Worm (Caenorhabditis elegans) whole organism, L2 larva: ENCODE results near the gene F01D5.8.

Source experiments
- C34F6.9 ChIP-seq: fragments of 150-350 bp; optimal IDR thresholded peaks from 2 replicates; lab custom pipeline; 2014; ENCODE audit warnings: missing biosample characterization, missing genetic modification characterization
- F13H6.1 ChIP-seq: sonication (generic microtip); optimal IDR thresholded peaks from 2 replicates; lab custom pipeline; 2016; ENCODE audit warnings: missing genetic modification characterization, missing compliant biosample characterization
- R02D3.7 ChIP-seq: fragments of 150-350 bp; optimal IDR thresholded peaks from 2 replicates; lab custom pipeline; 2014; ENCODE audit warnings: missing biosample characterization, missing genetic modification characterization
- Y55F3AM.14 ChIP-seq: fragments of 200-800 bp; sonication (Bioruptor generic); optimal IDR thresholded peaks from 2 replicates; lab custom pipeline; 2018; ENCODE audit warnings: mild to moderate bottlenecking, missing genetic modification characterization, missing compliant biosample characterization
- ama-1 ChIP-seq: fragments of 150-350 bp; optimal IDR thresholded peaks from 2 replicates; lab custom pipeline; 2018; ENCODE audit warnings: inconsistent platforms
- blmp-1 ChIP-seq: sonication (generic microtip); optimal IDR thresholded peaks from 2 replicates; lab custom pipeline; 2017; ENCODE audit warnings: missing genetic modification characterization, mild to moderate bottlenecking, missing compliant biosample characterization, antibody characterized with exemption, moderate library complexity; ENCODE audit not compliant: insufficient read depth
- ceh-16 ChIP-seq: fragments of 150-350 bp; optimal IDR thresholded peaks from 2 replicates; lab custom pipeline; 2014; ENCODE audit warnings: missing biosample characterization, missing genetic modification characterization
- crh-2 ChIP-seq: sonication (generic microtip); optimal IDR thresholded peaks from 2 replicates; lab custom pipeline; 2017; ENCODE audit warnings: missing biosample characterization, missing genetic modification characterization
- dmd-4 ChIP-seq: sonication (generic microtip); optimal IDR thresholded peaks from 2 replicates; lab custom pipeline; 2017; ENCODE audit warnings: missing biosample characterization, missing genetic modification characterization
- egl-27 ChIP-seq: sonication (generic microtip); optimal IDR thresholded peaks from 3 replicates; lab custom pipeline; 2017; ENCODE audit warnings: missing biosample characterization, missing genetic modification reagents, missing genetic modification characterization
- elt-1 ChIP-seq: fragments of 150-350 bp; optimal IDR thresholded peaks from 2 replicates; lab custom pipeline; 2014; ENCODE audit warnings: missing biosample characterization, missing genetic modification characterization
- elt-3 ChIP-seq: sonication (generic microtip); optimal IDR thresholded peaks from 2 replicates; lab custom pipeline; 2017; ENCODE audit warnings: missing biosample characterization, missing genetic modification characterization
- fos-1 ChIP-seq: fragments of 150-350 bp; optimal IDR thresholded peaks from 2 replicates; lab custom pipeline; 2014; ENCODE audit warnings: missing biosample characterization, missing genetic modification characterization
- gmeb-1 ChIP-seq: fragments of 150-350 bp; optimal IDR thresholded peaks from 2 replicates; lab custom pipeline; 2014; ENCODE audit warnings: missing biosample characterization, missing genetic modification characterization
- lin-11 ChIP-seq: fragments of 150-350 bp; sonication (generic microtip); optimal IDR thresholded peaks from 2 replicates; lab custom pipeline; 2014; ENCODE audit warnings: missing biosample characterization, missing genetic modification characterization, inconsistent platforms, mixed read lengths
- lin-13 ChIP-seq: fragments of 150-350 bp; optimal IDR thresholded peaks from 2 replicates; lab custom pipeline; 2014; ENCODE audit warnings: missing biosample characterization, missing genetic modification reagents, missing genetic modification characterization
- lin-39 ChIP-seq: fragments of 150-350 bp; optimal IDR thresholded peaks from 2 replicates; lab custom pipeline; 2014; ENCODE audit warnings: missing biosample characterization, missing genetic modification reagents, missing genetic modification characterization
- mab-5 ChIP-seq: fragments of 150-350 bp; optimal IDR thresholded peaks from 2 replicates; lab custom pipeline; 2014; ENCODE audit warnings: missing biosample characterization, missing genetic modification characterization
- mdl-1 ChIP-seq, 2 experiments: fragments of 150-350 bp in 1 of 2; sonication (generic microtip) in 1 of 2; optimal IDR thresholded peaks; 2 replicates each; lab custom pipeline; 2017; ENCODE audit warnings: missing biosample characterization in 2 of 2, missing genetic modification characterization in 2 of 2
- nhr-10 ChIP-seq: sonication (generic microtip); optimal IDR thresholded peaks from 2 replicates; lab custom pipeline; 2017; ENCODE audit warnings: missing biosample characterization, missing genetic modification characterization
- nhr-11 ChIP-seq: fragments of 150-350 bp; optimal IDR thresholded peaks from 2 replicates; lab custom pipeline; 2014; ENCODE audit warnings: missing biosample characterization, missing genetic modification characterization
- nhr-12 ChIP-seq: fragments of 150-350 bp; optimal IDR thresholded peaks from 2 replicates; lab custom pipeline; 2014; ENCODE audit warnings: missing biosample characterization, missing genetic modification characterization
- nhr-129 ChIP-seq: fragments of 150-350 bp; optimal IDR thresholded peaks from 2 replicates; lab custom pipeline; 2014; ENCODE audit warnings: missing biosample characterization, missing genetic modification characterization
- nhr-21 ChIP-seq: fragments of 150-350 bp; optimal IDR thresholded peaks from 2 replicates; lab custom pipeline; 2014; ENCODE audit warnings: missing biosample characterization, missing genetic modification characterization
- nhr-23 ChIP-seq: fragments of 150-350 bp; optimal IDR thresholded peaks from 2 replicates; lab custom pipeline; 2014; ENCODE audit warnings: missing biosample characterization, missing genetic modification reagents, missing genetic modification characterization
- nhr-237 ChIP-seq: fragments of 150-350 bp; optimal IDR thresholded peaks from 2 replicates; lab custom pipeline; 2014; ENCODE audit warnings: missing biosample characterization, missing genetic modification characterization
- nhr-6 ChIP-seq: fragments of 150-350 bp; optimal IDR thresholded peaks from 2 replicates; lab custom pipeline; 2014; ENCODE audit warnings: missing biosample characterization, missing genetic modification characterization
- nhr-77 ChIP-seq: fragments of 150-350 bp; optimal IDR thresholded peaks from 2 replicates; lab custom pipeline; 2014; ENCODE audit warnings: missing biosample characterization, missing genetic modification characterization
- peb-1 ChIP-seq: fragments of 150-350 bp; optimal IDR thresholded peaks from 2 replicates; lab custom pipeline; 2014; ENCODE audit warnings: missing biosample characterization, missing genetic modification characterization
- sem-4 ChIP-seq: fragments of 150-350 bp; optimal IDR thresholded peaks from 2 replicates; lab custom pipeline; 2014; ENCODE audit warnings: missing biosample characterization, missing genetic modification reagents, missing genetic modification characterization
- sma-9 ChIP-seq, 2 experiments: fragments of 150-350 bp in 1 of 2; sonication (generic microtip) in 1 of 2; optimal IDR thresholded peaks; 2 replicates each; lab custom pipeline; 2014 to 2016; ENCODE audit warnings: missing genetic modification characterization in 2 of 2, mild to moderate bottlenecking in 1 of 2, missing biosample characterization in 1 of 2, missing compliant biosample characterization in 1 of 2, missing genetic modification reagents in 1 of 2, moderate library complexity in 1 of 2
- unc-39 ChIP-seq: fragments of 150-350 bp; optimal IDR thresholded peaks from 2 replicates; lab custom pipeline; 2014; ENCODE audit warnings: missing biosample characterization, missing genetic modification characterization
- unc-62 ChIP-seq: fragments of 150-350 bp; optimal IDR thresholded peaks from 2 replicates; lab custom pipeline; 2014; ENCODE audit warnings: missing biosample characterization, missing genetic modification reagents, missing genetic modification characterization
- zag-1 ChIP-seq: fragments of 150-350 bp; optimal IDR thresholded peaks from 2 replicates; lab custom pipeline; 2014; ENCODE audit warnings: missing biosample characterization, missing genetic modification characterization
- ztf-1 ChIP-seq: fragments of 200-800 bp; sonication (Bioruptor generic); conservative IDR thresholded peaks from 2 replicates; pipeline ENCODE4 v1.3.6; 2022; ENCODE audit warnings: missing genetic modification characterization, missing compliant biosample characterization
- ztf-11 ChIP-seq: sonication (generic microtip); optimal IDR thresholded peaks from 2 replicates; lab custom pipeline; 2017; ENCODE audit warnings: missing biosample characterization, missing genetic modification characterization

F01D5.8 gene

DNA sequence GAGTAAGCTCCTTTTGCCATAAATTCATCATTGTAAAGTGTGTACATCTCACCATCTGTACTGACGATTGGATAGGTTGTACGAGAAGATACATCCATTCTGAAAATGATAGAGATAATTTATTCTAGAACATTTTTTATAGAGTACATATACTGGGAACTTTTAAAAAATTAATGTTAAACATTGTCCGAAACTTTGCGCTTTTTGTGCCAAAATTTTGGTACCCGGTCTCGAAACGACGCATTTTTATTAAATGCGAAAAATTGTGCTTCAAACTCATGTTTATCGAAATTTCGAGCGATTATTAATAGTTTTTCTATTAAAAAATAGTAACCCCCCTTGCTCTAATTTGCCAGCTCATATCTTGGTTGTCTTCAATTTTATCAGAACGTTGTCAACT is 18.8 kb upstream of the F01D5.8 start, which contains the start of gene Y39G8B.5:
Gene Y39G8B.5 (minus strand): TSS at position 101 of the 400 bp plus-strand sequence.
- TF ChIP-seq ama-1 (lab: Kevin White, UChicago) (no peak), nhr-11 (tag; lab: Kevin White, UChicago) (no peak), lin-11 (tag; lab: Kevin White, UChicago) (no peak), R02D3.7 (tag; lab: Kevin White, UChicago) (no peak), peb-1 (tag; lab: Kevin White, UChicago) (no peak), nhr-129 (tag; lab: Kevin White, UChicago) (no peak), nhr-10 (tag; lab: Kevin White, UChicago) (no peak), elt-3 (tag; lab: Kevin White, UChicago) (no peak)

- TF ChIP-seq nhr-237 (tag; lab: Kevin White, UChicago) (no peak), peb-1 (tag; lab: Kevin White, UChicago) (no peak), zag-1 (tag; lab: Kevin White, UChicago) (no peak), mdl-1 (tag; optimal IDR thresholded peaks at IDR 0.05; lab: Kevin White, UChicago) (no peak), nhr-6 (tag; lab: Kevin White, UChicago) (no peak), lin-13 (GFP tag; lab: Kevin White, UChicago) (no peak), nhr-77 (tag; lab: Kevin White, UChicago) (no peak), mab-5 (tag; lab: Kevin White, UChicago) (no peak), dmd-4 (tag; lab: Kevin White, UChicago) (no peak), nhr-129 (tag; lab: Kevin White, UChicago) (no peak), unc-62 (no peak), nhr-10 (tag; lab: Kevin White, UChicago) (no peak), blmp-1 (tag; lab: Kevin White, UChicago) (no peak), crh-2 (tag; lab: Kevin White, UChicago) (no peak)
These were observed 15.6 kb upstream of the F01D5.8 start, which contains the start of gene Y39G8B.7 for ce11 chrII:13994934-13995333. TSS of gene Y39G8B.7 (minus strand) at chrII:13995034.

DNA sequence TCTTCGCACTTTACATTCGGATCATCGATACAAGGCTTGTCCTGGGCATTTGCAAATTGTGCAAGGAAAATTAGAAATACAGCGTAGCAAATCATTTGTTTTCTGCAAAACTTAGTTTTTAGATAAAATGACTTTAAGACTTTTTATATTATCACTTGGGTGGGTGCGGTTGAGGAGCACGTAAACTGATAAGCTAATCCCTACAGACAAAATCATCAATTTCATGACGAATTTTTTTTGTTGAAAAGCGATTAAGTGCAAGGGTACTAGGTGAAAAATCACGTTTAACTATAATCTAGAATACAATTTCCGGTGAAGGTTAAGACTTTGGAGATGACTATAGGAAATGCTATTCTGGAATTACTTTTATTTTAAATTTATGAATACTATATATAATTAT is 13.0 kb upstream of the F01D5.8 start, which contains the start of gene F01D5.1:
Gene F01D5.1 (minus strand): TSS at position 105 of the 400 bp plus-strand sequence.
- TF ChIP-seq fos-1 (peak; percentile 42), sma-9 (GFP tag; optimal IDR thresholded peaks at IDR 0.05; lab: Kevin White, UChicago) (peak; percentile 56), sma-9 (tag; optimal IDR thresholded peaks at IDR 0.05; lab: Kevin White, UChicago) (no peak), lin-39 (tag; lab: Kevin White, UChicago) (no peak), nhr-10 (tag; lab: Kevin White, UChicago) (no peak)

ce11 chrII:13997989-13998388 is 12.5 kb upstream of the F01D5.8 start:
- TF ChIP-seq gmeb-1 (tag; lab: Kevin White, UChicago) = no peak
- TF ChIP-seq nhr-77 (tag; lab: Kevin White, UChicago) = no peak
- TF ChIP-seq nhr-23 = no peak
- TF ChIP-seq unc-62 = no peak
- no peak for TF ChIP-seq elt-1 (tag; lab: Kevin White, UChicago)
- no peak for TF ChIP-seq F13H6.1 (tag; lab: Kevin White, UChicago)
- no peak for TF ChIP-seq unc-39
- TF ChIP-seq blmp-1 (tag; lab: Kevin White, UChicago) = no peak
- no peak for TF ChIP-seq egl-27 (tag; lab: Kevin White, UChicago)
- TF ChIP-seq dmd-4 (tag; lab: Kevin White, UChicago) = no peak
- TF ChIP-seq ztf-1 (GFP tag; lab: Robert Waterston, UW) = no peak
- TF ChIP-seq R02D3.7 (tag; lab: Kevin White, UChicago) = no peak
- no peak for TF ChIP-seq Y55F3AM.14 (GFP tag; lab: Kevin White, UChicago)
- no peak for TF ChIP-seq C34F6.9 (tag; lab: Kevin White, UChicago)
- no peak for TF ChIP-seq elt-3 (tag; lab: Kevin White, UChicago)
- TF ChIP-seq lin-13 (GFP tag; lab: Kevin White, UChicago) = no peak
- TF ChIP-seq nhr-237 (tag; lab: Kevin White, UChicago) = no peak

ce11 chrII:13998964-13999363 is 11.5 kb upstream of the F01D5.8 start, which contains the start of gene F01D5.2:
TSS of gene F01D5.2 (minus strand) at chrII:13999064.
- TF ChIP-seq ama-1 (lab: Kevin White, UChicago) (no peak), elt-1 (tag; lab: Kevin White, UChicago) (no peak), nhr-21 (tag; lab: Kevin White, UChicago) (no peak), nhr-6 (tag; lab: Kevin White, UChicago) (no peak), mab-5 (tag; lab: Kevin White, UChicago) (no peak), sem-4 (tag; lab: Kevin White, UChicago) (no peak), ztf-1 (GFP tag; lab: Robert Waterston, UW) (no peak), nhr-12 (tag; lab: Kevin White, UChicago) (no peak), ceh-16 (no peak), nhr-10 (tag; lab: Kevin White, UChicago) (no peak), crh-2 (tag; lab: Kevin White, UChicago) (no peak), nhr-77 (tag; lab: Kevin White, UChicago) (no peak), peb-1 (tag; lab: Kevin White, UChicago) (no peak), egl-27 (tag; lab: Kevin White, UChicago) (no peak), lin-11 (tag; lab: Kevin White, UChicago) (no peak), ztf-11 (tag; lab: Kevin White, UChicago) (no peak), dmd-4 (tag; lab: Kevin White, UChicago) (no peak), R02D3.7 (tag; lab: Kevin White, UChicago) (no peak)
